Fruit fly (Drosophila melanogaster) whole organism, pupa: ENCODE results near the gene Rok.

Experiments used
- CG13204 ChIP-seq: fragments of 200-800 bp; sonication (Bioruptor generic); optimal IDR thresholded peaks from 2 replicates; lab custom pipeline; 2018; ENCODE audit warnings: missing biosample characterization, mild to moderate bottlenecking, missing genetic modification characterization, moderate library complexity
- CG15710 ChIP-seq: fragments of 200-800 bp; sonication (Bioruptor generic); optimal IDR thresholded peaks from 2 replicates; lab custom pipeline; 2018; ENCODE audit warnings: missing biosample characterization, mild to moderate bottlenecking, missing genetic modification characterization, moderate library complexity
- CG17806 ChIP-seq: fragments of 200-800 bp; sonication (Bioruptor generic); optimal IDR thresholded peaks from 2 replicates; lab custom pipeline; 2018; ENCODE audit warnings: missing biosample characterization, mild to moderate bottlenecking, missing genetic modification characterization, moderate library complexity
- CG32121 ChIP-seq: fragments of 200-800 bp; sonication (Bioruptor generic); IDR thresholded peaks from 2 replicates; pipeline ENCODE4 v1.3.6; 2022; ENCODE audit warnings: missing biosample characterization, missing genetic modification characterization
- Pif1B ChIP-seq: fragments of 200-800 bp; sonication (Bioruptor generic); optimal IDR thresholded peaks from 3 replicates; lab custom pipeline; 2016; ENCODE audit warnings: missing biosample characterization, missing genetic modification characterization
- gl ChIP-seq: fragments of 200-800 bp; sonication (Bioruptor generic); optimal IDR thresholded peaks from 2 replicates; lab custom pipeline; 2018; ENCODE audit warnings: missing biosample characterization, mild to moderate bottlenecking, missing genetic modification characterization

DNA sequence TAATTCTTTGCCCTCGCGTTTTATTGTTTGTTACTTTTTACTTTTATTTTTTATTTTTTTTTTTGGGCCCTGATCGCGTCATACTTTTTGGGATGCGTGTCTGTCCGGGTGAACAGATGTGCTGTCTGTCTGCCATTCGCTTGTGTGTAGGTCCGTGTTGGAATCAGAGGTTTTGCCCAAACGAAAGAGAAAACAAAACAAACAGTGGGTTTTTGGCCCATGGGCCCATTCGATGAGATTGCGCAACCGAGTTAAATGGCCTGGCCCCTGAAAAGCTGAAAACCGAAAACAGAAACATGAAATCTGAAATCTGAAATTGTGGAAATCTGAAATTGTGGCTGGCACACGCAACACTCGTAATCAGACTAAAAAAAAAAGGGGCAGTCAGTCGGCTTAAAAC is 8.3 kb upstream of the Rok start:
- no peak for TF ChIP-seq CG17806 (tag; lab: Kevin White, UChicago)
- no peak for TF ChIP-seq CG13204
- no peak for TF ChIP-seq CG15710 (tag; lab: Kevin White, UChicago)
- no peak for TF ChIP-seq CG32121 (GFP tag; lab: Robert Waterston, UW)
- no peak for TF ChIP-seq gl
- TF ChIP-seq Pif1B (GFP tag; lab: Kevin White, UChicago): no peak
